Fruit fly (Drosophila melanogaster) whole organism, embryonic: ENCODE results near the gene Csk.
A peak's percentile ranks its signal among the peaks of the same experiment; 100 is the strongest.

Experiments used
- Atf3 ChIP-seq: fragments of 200-800 bp; sonication (Bioruptor generic); optimal IDR thresholded peaks from 3 replicates; lab custom pipeline; 2016; ENCODE audit warnings: missing biosample characterization, missing genetic modification characterization
- BtbVII ChIP-seq: fragments of 200-800 bp; sonication (Bioruptor generic); optimal IDR thresholded peaks from 3 replicates; lab custom pipeline; 2017; ENCODE audit warnings: missing biosample characterization, mild to moderate bottlenecking, missing genetic modification characterization
- CG11504 ChIP-seq: fragments of 200-800 bp; sonication (Bioruptor generic); optimal IDR thresholded peaks from 3 replicates; lab custom pipeline; 2019; ENCODE audit warnings: missing biosample characterization, mild to moderate bottlenecking, missing genetic modification characterization, moderate library complexity
- CG12769 ChIP-seq: fragments of 200-800 bp; sonication (Bioruptor generic); optimal IDR thresholded peaks from 2 replicates; lab custom pipeline; 2019; ENCODE audit warnings: missing biosample characterization, mild to moderate bottlenecking, missing genetic modification characterization, moderate library complexity
- CG13624 ChIP-seq: fragments of 200-800 bp; sonication (Bioruptor generic); optimal IDR thresholded peaks from 2 replicates; lab custom pipeline; 2016; ENCODE audit warnings: missing biosample characterization, missing genetic modification characterization
- CG16779 ChIP-seq: fragments of 200-800 bp; sonication (Bioruptor generic); IDR thresholded peaks from 2 replicates; pipeline ENCODE4 v1.3.6; 2022; ENCODE audit warnings: missing biosample characterization, missing genetic modification characterization
- CG17186 ChIP-seq: fragments of 200-800 bp; sonication (Bioruptor generic); optimal IDR thresholded peaks from 3 replicates; lab custom pipeline; 2017; ENCODE audit warnings: missing biosample characterization, missing genetic modification reagents, missing genetic modification characterization
- CG1832 ChIP-seq: fragments of 200-800 bp; sonication (Bioruptor generic); optimal IDR thresholded peaks from 2 replicates; lab custom pipeline; 2017; ENCODE audit warnings: missing biosample characterization, mild to moderate bottlenecking, missing genetic modification characterization, inconsistent platforms
- CG3847 ChIP-seq: fragments of 200-800 bp; sonication (Bioruptor generic); IDR thresholded peaks from 2 replicates; pipeline ENCODE4 v1.3.6; 2022; ENCODE audit warnings: missing biosample characterization, missing genetic modification characterization
- CG6175 ChIP-seq: fragments of 200-800 bp; sonication (Bioruptor generic); IDR thresholded peaks from 3 replicates; pipeline ENCODE4 v1.3.6; 2022; ENCODE audit warnings: missing biosample characterization, missing genetic modification characterization
- CG6689 ChIP-seq: fragments of 200-800 bp; sonication (Bioruptor generic); IDR thresholded peaks from 2 replicates; pipeline ENCODE4 v1.3.6; 2022; ENCODE audit warnings: missing biosample characterization, missing genetic modification characterization
- CG7357 ChIP-seq: fragments of 200-800 bp; sonication (Bioruptor generic); IDR thresholded peaks from 3 replicates; pipeline ENCODE4 v1.3.6; 2022; ENCODE audit warnings: missing biosample characterization, missing genetic modification characterization
- CG8290 ChIP-seq, 3 experiments: fragments of 200-800 bp; sonication (Bioruptor generic); optimal IDR thresholded peaks; 2 replicates each; lab custom pipeline; 2016 to 2019; ENCODE audit warnings: missing biosample characterization in 3 of 3, missing genetic modification characterization in 3 of 3, mild to moderate bottlenecking in 2 of 3, moderate library complexity in 1 of 3
- Dll ChIP-seq: fragments of 200-800 bp; sonication (Bioruptor generic); IDR thresholded peaks from 4 replicates; pipeline ENCODE4 v1.3.6; 2022; ENCODE audit warnings: missing biosample characterization, missing genetic modification characterization; ENCODE audit not compliant: partially characterized antibody
- Drgx ChIP-seq: fragments of 200-800 bp; sonication (Bioruptor generic); IDR thresholded peaks from 2 replicates; pipeline ENCODE4 v1.3.6; 2022; ENCODE audit warnings: missing biosample characterization, missing genetic modification characterization
- E2f1 ChIP-seq: fragments of 200-800 bp; sonication (Bioruptor generic); IDR thresholded peaks from 2 replicates; pipeline ENCODE4 v1.3.6; 2022; ENCODE audit warnings: missing biosample characterization, missing genetic modification characterization
- Elba2 ChIP-seq: fragments of 200-800 bp; sonication (Bioruptor generic); optimal IDR thresholded peaks from 3 replicates; lab custom pipeline; 2016; ENCODE audit warnings: missing biosample characterization, missing genetic modification characterization
- GATAe ChIP-seq: fragments of 200-800 bp; sonication (Bioruptor generic); conservative IDR thresholded peaks from 2 replicates; pipeline ENCODE4 v1.3.6; 2022; ENCODE audit warnings: missing biosample characterization, missing genetic modification characterization
- H2.0 ChIP-seq: fragments of 200-800 bp; sonication (Bioruptor generic); IDR thresholded peaks from 2 replicates; pipeline ENCODE4 v1.3.6; 2022; ENCODE audit warnings: missing biosample characterization, missing genetic modification characterization
- HHEX ChIP-seq: fragments of 200-800 bp; sonication (Bioruptor generic); optimal IDR thresholded peaks from 3 replicates; lab custom pipeline; 2017; ENCODE audit warnings: missing biosample characterization, mild to moderate bottlenecking, missing genetic modification characterization, missing genetic modification reagents
- HLH54F ChIP-seq: fragments of 200-800 bp; sonication (Bioruptor generic); optimal IDR thresholded peaks from 3 replicates; lab custom pipeline; 2016; ENCODE audit warnings: missing biosample characterization, missing genetic modification characterization
- Hey ChIP-seq: fragments of 200-800 bp; sonication (Bioruptor generic); optimal IDR thresholded peaks from 3 replicates; lab custom pipeline; 2018; ENCODE audit warnings: missing biosample characterization, mild to moderate bottlenecking, missing genetic modification characterization
- HmgZ ChIP-seq: fragments of 200-800 bp; sonication (Bioruptor generic); optimal IDR thresholded peaks from 2 replicates; lab custom pipeline; 2018; ENCODE audit warnings: missing biosample characterization, mild to moderate bottlenecking, missing genetic modification characterization
- Hr39 ChIP-seq: fragments of >200 bp; optimal IDR thresholded peaks from 2 replicates; lab custom pipeline; 2017
- Oaz ChIP-seq: fragments of 200-800 bp; sonication (Bioruptor generic); IDR thresholded peaks from 2 replicates; pipeline ENCODE4 v1.3.6; 2022; ENCODE audit warnings: missing biosample characterization, missing genetic modification characterization
- abd-A ChIP-seq: fragments of 200-800 bp; sonication (Bioruptor generic); optimal IDR thresholded peaks from 3 replicates; lab custom pipeline; 2019; ENCODE audit warnings: missing biosample characterization, mild to moderate bottlenecking, missing genetic modification characterization, moderate library complexity
- amos ChIP-seq: fragments of 200-800 bp; sonication (Bioruptor generic); IDR thresholded peaks from 2 replicates; pipeline ENCODE4 v1.3.6; 2022; ENCODE audit warnings: missing biosample characterization, missing genetic modification characterization; ENCODE audit not compliant: partially characterized antibody
- cg ChIP-seq: fragments of 200-800 bp; sonication (Bioruptor generic); optimal IDR thresholded peaks from 3 replicates; lab custom pipeline; 2019; ENCODE audit warnings: missing biosample characterization, mild to moderate bottlenecking, missing genetic modification characterization, moderate library complexity
- chinmo ChIP-seq: fragments of 200-800 bp; sonication (Bioruptor generic); IDR thresholded peaks from 4 replicates; pipeline ENCODE4 v1.3.6; 2022; ENCODE audit warnings: missing biosample characterization, missing genetic modification characterization; ENCODE audit not compliant: partially characterized antibody
- dm ChIP-seq: fragments of 200-800 bp; sonication (Bioruptor generic); optimal IDR thresholded peaks from 3 replicates; lab custom pipeline; 2016; ENCODE audit warnings: missing biosample characterization, missing genetic modification characterization
- eve ChIP-seq, 2 experiments: fragments of >200 bp; optimal IDR thresholded peaks; 2 replicates each; lab custom pipeline; 2017; ENCODE audit warnings: missing biosample characterization in 2 of 2, missing genetic modification characterization in 2 of 2
- ewg ChIP-seq: fragments of 200-800 bp; sonication (Bioruptor generic); optimal IDR thresholded peaks from 3 replicates; lab custom pipeline; 2017; ENCODE audit warnings: mild to moderate bottlenecking, missing biosample characterization, missing genetic modification reagents, missing genetic modification characterization
- hb ChIP-seq: fragments of 200-800 bp; sonication (Bioruptor generic); IDR thresholded peaks from 3 replicates; pipeline ENCODE4 v1.3.6; 2022; ENCODE audit warnings: missing biosample characterization, missing genetic modification characterization; ENCODE audit not compliant: partially characterized antibody
- insv ChIP-seq, 2 experiments: fragments of 200-800 bp; sonication (Bioruptor generic); optimal IDR thresholded peaks; 3 replicates each; lab custom pipeline; 2016 to 2018; ENCODE audit warnings: missing biosample characterization in 2 of 2, missing genetic modification characterization in 2 of 2
- jumu ChIP-seq: fragments of 200-800 bp; sonication (Bioruptor generic); optimal IDR thresholded peaks from 3 replicates; lab custom pipeline; 2016; ENCODE audit warnings: missing biosample characterization, missing genetic modification characterization
- klu ChIP-seq: fragments of 200-800 bp; sonication (Bioruptor generic); IDR thresholded peaks from 2 replicates; pipeline ENCODE4 v1.3.6; 2022; ENCODE audit warnings: missing biosample characterization, missing genetic modification characterization
- lbe ChIP-seq: fragments of 200-800 bp; sonication (Bioruptor generic); optimal IDR thresholded peaks from 2 replicates; lab custom pipeline; 2016; ENCODE audit warnings: missing biosample characterization, mild to moderate bottlenecking, missing genetic modification characterization
- otp ChIP-seq: fragments of 200-800 bp; sonication (Bioruptor generic); IDR thresholded peaks from 3 replicates; pipeline ENCODE4, ENCODE4 v1.3.6; 2022; ENCODE audit warnings: missing biosample characterization, missing genetic modification characterization
- pfk ChIP-seq: fragments of 200-800 bp; sonication (Bioruptor generic); optimal IDR thresholded peaks from 2 replicates; lab custom pipeline; 2018; ENCODE audit warnings: missing biosample characterization, mild to moderate bottlenecking, missing genetic modification characterization, moderate library complexity
- psq ChIP-seq: fragments of 200-800 bp; sonication (Bioruptor generic); optimal IDR thresholded peaks from 2 replicates; lab custom pipeline; 2017; ENCODE audit warnings: missing biosample characterization, missing genetic modification characterization
- salm ChIP-seq: fragments of 200-800 bp; sonication (Bioruptor generic); optimal IDR thresholded peaks from 2 replicates; lab custom pipeline; 2018; ENCODE audit warnings: missing biosample characterization, mild to moderate bottlenecking, missing genetic modification characterization
- sd ChIP-seq: fragments of 200-800 bp; sonication (Bioruptor generic); optimal IDR thresholded peaks from 3 replicates; lab custom pipeline; 2018; ENCODE audit warnings: missing biosample characterization, mild to moderate bottlenecking, missing genetic modification characterization, moderate library complexity
- sens ChIP-seq: fragments of 200-800 bp; sonication (Bioruptor generic); peaks from one replicate; lab custom pipeline; 2016; ENCODE audit warnings: missing biosample characterization, missing genetic modification characterization
- twi ChIP-seq: fragments of 200-800 bp; optimal IDR thresholded peaks from 2 replicates; lab custom pipeline; 2019; ENCODE audit warnings: missing biosample characterization, mild to moderate bottlenecking, missing genetic modification characterization, moderate library complexity
- z ChIP-seq: fragments of 200-800 bp; sonication (Bioruptor generic); IDR thresholded peaks from 3 replicates; pipeline ENCODE4 v1.3.6; 2022; ENCODE audit warnings: missing biosample characterization, missing genetic modification characterization
- zen ChIP-seq: fragments of 200-800 bp; sonication (Bioruptor generic); optimal IDR thresholded peaks from 3 replicates; lab custom pipeline; 2018; ENCODE audit warnings: missing biosample characterization, mild to moderate bottlenecking, missing genetic modification characterization, moderate library complexity

Csk gene

dm6 chr3R:11649449-11649848 lies 1.1 kb downstream of the Csk start (continued):
- TF ChIP-seq Oaz = peak; percentile 97
- peak; percentile 67; the same call in 1 of the 2 replicates for TF ChIP-seq GATAe (GFP tag; lab: Robert Waterston, UW)
- peak; percentile 86 for TF ChIP-seq salm (tag; lab: Kevin White, UChicago)
- peak; percentile 98 for TF ChIP-seq H2.0 (GFP tag; lab: Robert Waterston, UW)
- TF ChIP-seq CG7357 = peak; percentile 91
- peak; percentile 78 for TF ChIP-seq psq (GFP tag; lab: Kevin White, UChicago)
- peak; percentile 90 for TF ChIP-seq dm (GFP tag; lab: Kevin White, UChicago)
- TF ChIP-seq Atf3 (GFP tag; lab: Kevin White, UChicago) = peak; percentile 89
- TF ChIP-seq E2f1 (GFP tag; lab: Robert Waterston, UW) = peak; percentile 97
- peak; percentile 96 for TF ChIP-seq otp
- peak; percentile 97 for TF ChIP-seq HmgZ

dm6 chr3R:11648356-11649355 lies 1.9 kb downstream of the Csk start:
- 0 out of 2 replicates have a peak, but pooled peaks have one; percentile 26 for TF ChIP-seq CG3847 (GFP tag; lab: Robert Waterston, UW)
- TF ChIP-seq sd = peak; percentile 87
- peak; percentile 26 for TF ChIP-seq CG11504 (tag; lab: Kevin White, UChicago)
- no peak for TF ChIP-seq hb (GFP tag; lab: Robert Waterston, UW)
- TF ChIP-seq Hr39 (lab: Kevin White, UChicago) = no peak
- TF ChIP-seq sens (GFP tag; lab: Kevin White, UChicago) = peak; percentile 13
- TF ChIP-seq CG12769 (tag; lab: Kevin White, UChicago) = peak; percentile 84
- no peak for TF ChIP-seq zen (tag; lab: Kevin White, UChicago)
- peak; percentile 53; the same call in 1 of the 3 replicates for TF ChIP-seq CG6175
- peak; percentile 67 for TF ChIP-seq BtbVII (GFP tag; lab: Kevin White, UChicago)
- no peak for TF ChIP-seq twi
- no peak for TF ChIP-seq HLH54F
- 0 out of 2 replicates have a peak, but pooled peaks have one; percentile 38 for TF ChIP-seq klu (GFP tag; lab: Robert Waterston, UW)
- TF ChIP-seq ewg (GFP tag; lab: Kevin White, UChicago) = no peak
- no peak for TF ChIP-seq pfk (GFP tag; lab: Kevin White, UChicago)
- TF ChIP-seq z (GFP tag; lab: Robert Waterston, UW) = no peak
- TF ChIP-seq insv (GFP tag; optimal IDR thresholded peaks at IDR 0.05; lab: Kevin White, UChicago) = peak; percentile 67 to 94
- TF ChIP-seq jumu (GFP tag; lab: Kevin White, UChicago) = no peak
- TF ChIP-seq HHEX (GFP tag; lab: Kevin White, UChicago) = peak; percentile 18
- TF ChIP-seq CG16779 (GFP tag; lab: Robert Waterston, UW) = 0 out of 2 replicates have a peak, but pooled peaks have one; percentile 31
- no peak for TF ChIP-seq Dll (GFP tag; lab: Robert Waterston, UW)
- TF ChIP-seq CG13624 (GFP tag; lab: Kevin White, UChicago) = no peak
- no peak for TF ChIP-seq Hey (tag; lab: Kevin White, UChicago)
- peak; percentile 87; the same call in 3 of the 4 replicates for TF ChIP-seq chinmo (GFP tag; lab: Robert Waterston, UW)
- TF ChIP-seq amos (GFP tag; lab: Robert Waterston, UW) = peak; percentile 12; the same call in 1 of the 2 replicates
- peak in 1 of 2 experiments; percentile 77 for TF ChIP-seq eve (GFP tag; optimal IDR thresholded peaks at IDR 0.05; lab: Kevin White, UChicago)
- no peak for TF ChIP-seq CG6689 (GFP tag; lab: Robert Waterston, UW)
- TF ChIP-seq Elba2 = peak; percentile 98
- TF ChIP-seq CG8290 (GFP tag; optimal IDR thresholded peaks at IDR 0.05; lab: Kevin White, UChicago) = no peak
- peak in 1 of 2 experiments; percentile 6 for TF ChIP-seq CG8290 (tag; optimal IDR thresholded peaks at IDR 0.05; lab: Kevin White, UChicago)
- TF ChIP-seq CG17186 (GFP tag; lab: Kevin White, UChicago) = no peak
- peak; percentile 47 for TF ChIP-seq Atf3 (GFP tag; lab: Kevin White, UChicago)
- peak; percentile 30; the same call in 1 of the 2 replicates for TF ChIP-seq Drgx (GFP tag; lab: Robert Waterston, UW)
- TF ChIP-seq CG1832 (GFP tag; lab: Kevin White, UChicago) = peak; percentile 57
- no peak for TF ChIP-seq lbe (GFP tag; lab: Kevin White, UChicago)
- TF ChIP-seq cg = peak; percentile 81
- TF ChIP-seq abd-A (tag; lab: Kevin White, UChicago) = peak; percentile 67
